Fruit fly (Drosophila melanogaster): ENCODE measurements around the gene CG5151.

The CG5151 gene

dm6 chr3L:16146539-16146934, 18.0 kb downstream of the CG5151 start (continued):
- TF ChIP-seq Xrp1 (GFP tag; IDR thresholded peaks at IDR 0.05): no peak
- TF ChIP-seq CG15514 (GFP tag; optimal IDR thresholded peaks at IDR 0.05): peak; percentile 4
- no peak for TF ChIP-seq CG10366 (GFP tag; IDR thresholded peaks at IDR 0.05)
- peak; percentile 77 for TF ChIP-seq CG2678 (tag; optimal IDR thresholded peaks at IDR 0.05)
- no peak for TF ChIP-seq NK7.1 (GFP tag; optimal IDR thresholded peaks at IDR 0.05)
- no peak for TF ChIP-seq E2f2 (GFP tag; IDR thresholded peaks at IDR 0.05)
- TF ChIP-seq tio (GFP tag; optimal IDR thresholded peaks at IDR 0.05): no peak
- TF ChIP-seq Chrac-16 (GFP tag; optimal IDR thresholded peaks at IDR 0.05): no peak
- peak; percentile 59 for TF ChIP-seq Atf6 (GFP tag; IDR thresholded peaks at IDR 0.05)
- TF ChIP-seq Xbp1 (GFP tag; optimal IDR thresholded peaks at IDR 0.05): peak; percentile 21
- peak; percentile 55; the same call in 1 of the 2 replicates for TF ChIP-seq lmd (GFP tag; IDR thresholded peaks at IDR 0.05)
- no peak for TF ChIP-seq fru (optimal IDR thresholded peaks at IDR 0.05)
- no peak for TF ChIP-seq CG6683 (GFP tag; optimal IDR thresholded peaks at IDR 0.05)
- no peak for TF ChIP-seq sd (tag; optimal IDR thresholded peaks at IDR 0.05)
- TF ChIP-seq Sry-δ (GFP tag; optimal IDR thresholded peaks at IDR 0.05): no peak
- TF ChIP-seq Rfx (GFP tag; IDR thresholded peaks at IDR 0.05): peak; percentile 69; the same call in 1 of the 2 replicates
- peak; percentile 30 for TF ChIP-seq CG1233 (GFP tag; optimal IDR thresholded peaks at IDR 0.05)
- TF ChIP-seq B-H2 (GFP tag; optimal IDR thresholded peaks at IDR 0.05): peak; percentile 19
- peak; percentile 64 for TF ChIP-seq CG7839 (tag; optimal IDR thresholded peaks at IDR 0.05)
- no peak for TF ChIP-seq CG4854 (GFP tag; optimal IDR thresholded peaks at IDR 0.05)
- no peak for TF ChIP-seq CG11723 (GFP tag; optimal IDR thresholded peaks at IDR 0.05)
- TF ChIP-seq CG18476 (GFP tag; optimal IDR thresholded peaks at IDR 0.05): peak; percentile 1
- peak; percentile 18 for TF ChIP-seq CG8281 (tag; optimal IDR thresholded peaks at IDR 0.05)
- TF ChIP-seq CG12659 (GFP tag; optimal IDR thresholded peaks at IDR 0.05): peak; percentile 37
- TF ChIP-seq CG11560 (tag; IDR thresholded peaks at IDR 0.05): 0 out of 3 replicates have a peak, but pooled peaks have one; percentile 24
- peak; percentile 43 for TF ChIP-seq NfI (GFP tag; optimal IDR thresholded peaks at IDR 0.05)
- TF ChIP-seq sob (GFP tag; IDR thresholded peaks at IDR 0.05): peak; percentile 55
- TF ChIP-seq CG30403 (GFP tag; optimal IDR thresholded peaks at IDR 0.05): peak; percentile 44
- TF ChIP-seq CG30431 (GFP tag; optimal IDR thresholded peaks at IDR 0.05): no peak
- TF ChIP-seq CG3281 (GFP tag; optimal IDR thresholded peaks at IDR 0.05): peak; percentile 53
- peak; percentile 19 for TF ChIP-seq Fer2 (tag; optimal IDR thresholded peaks at IDR 0.05)
- peak; percentile 23 for TF ChIP-seq Hsf (GFP tag; optimal IDR thresholded peaks at IDR 0.05)
- peak; percentile 19 for TF ChIP-seq CG9437 (GFP tag; optimal IDR thresholded peaks at IDR 0.05)
- TF ChIP-seq Ets65A (GFP tag): peak; percentile 83
- TF ChIP-seq cas (GFP tag; IDR thresholded peaks at IDR 0.05): 0 out of 2 replicates have a peak, but pooled peaks have one; percentile 43
- TF ChIP-seq Eip74EF (GFP tag; optimal IDR thresholded peaks at IDR 0.05): no peak

- TF ChIP-seq odd (GFP tag; optimal IDR thresholded peaks at IDR 0.05) (no peak), mirr (GFP tag; optimal IDR thresholded peaks at IDR 0.05) (peak; percentile 1), CG6689 (GFP tag; IDR thresholded peaks at IDR 0.05) (0 out of 2 replicates have a peak, but pooled peaks have one; percentile 7), exex (tag; optimal IDR thresholded peaks at IDR 0.05) (peak; percentile 60), CG4854 (GFP tag; optimal IDR thresholded peaks at IDR 0.05) (no peak), CG34224 (GFP tag; IDR thresholded peaks at IDR 0.05; ENCODE audit: partially characterized antibody) (no peak), CG2678 (tag; optimal IDR thresholded peaks at IDR 0.05) (no peak), CG4424 (GFP tag; optimal IDR thresholded peaks at IDR 0.05) (no peak), cg (GFP tag; optimal IDR thresholded peaks at IDR 0.05) (peak; percentile 40), Med (GFP tag) (peak; percentile 69), Mrtf (GFP tag; IDR thresholded peaks at IDR 0.05) (no peak), chinmo (GFP tag; IDR thresholded peaks at IDR 0.05; ENCODE audit: partially characterized antibody) (peak; percentile 84; the same call in 2 of the 4 replicates), dati (GFP tag; IDR thresholded peaks at IDR 0.05) (no peak), Ada2b (GFP tag; IDR thresholded peaks at IDR 0.05) (no peak), seq (GFP tag; IDR thresholded peaks at IDR 0.05) (0 out of 2 replicates have a peak, but pooled peaks have one; percentile 9), Antp (GFP tag; optimal IDR thresholded peaks at IDR 0.05) (no peak), Ravus (GFP tag; IDR thresholded peaks at IDR 0.05) (no peak), h (optimal IDR thresholded peaks at IDR 0.05) (no peak)
These were observed 18.5 kb downstream of the CG5151 start for dm6 chr3L:16145931-16146538.
